Fruit fly (Drosophila melanogaster) S2 (cell line): ENCODE measurements around the gene CG3609.

Experiments
- CG8478 ChIP-seq: fragments of >200 bp; optimal IDR thresholded peaks from 2 replicates; lab custom pipeline; 2018
- CTCF ChIP-seq, 2 experiments: fragments of >200 bp; optimal IDR thresholded peaks; 2 replicates each; lab custom pipeline; 2018

Gene CG3609

dm6 chr2L:2357228-2357656 is 17.2 kb downstream of the CG3609 start, which contains the start of gene CG9967:
TSS of gene CG9967 (minus strand) at chr2L:2357356.
- TF ChIP-seq CTCF (optimal IDR thresholded peaks at IDR 0.05; lab: Kevin White, UChicago) (no peak), CG8478 (lab: Kevin White, UChicago) (no peak)

DNA sequence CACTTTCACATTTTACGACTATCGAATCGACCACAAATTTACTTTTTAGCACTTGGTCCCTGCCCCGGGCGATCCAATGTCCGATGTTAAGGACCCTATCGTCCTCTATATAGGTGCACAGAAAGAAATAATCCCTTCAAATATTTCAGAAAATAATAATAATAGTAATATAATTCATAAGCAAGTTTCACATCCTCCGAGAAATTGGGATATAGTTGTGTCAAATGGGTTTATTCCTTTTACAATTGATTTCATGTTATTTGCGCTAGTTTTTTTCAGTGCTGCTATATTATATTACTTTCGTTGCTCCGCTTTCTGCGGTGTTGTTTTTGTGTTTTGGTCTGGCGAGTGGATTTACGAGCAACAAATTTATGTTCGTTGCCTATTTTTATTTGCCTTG is 25.9 kb downstream of the CG3609 start:
- no peak for TF ChIP-seq CTCF (optimal IDR thresholded peaks at IDR 0.05; lab: Kevin White, UChicago)
- no peak for TF ChIP-seq CG8478 (lab: Kevin White, UChicago)
